Worm (Caenorhabditis elegans) whole organism, L4 larva: ENCODE results near the gene T10D4.19.
A peak's percentile ranks its signal among the peaks of the same experiment; 100 is the strongest.
"Not testable (repeated sequence)": the region's sequence is repeated elsewhere in the genome, so short reads cannot be mapped to it uniquely, and the experiment has no call there.

Source experiments
- D1046.2 ChIP-seq: fragments of 200-800 bp; sonication (Bioruptor generic); IDR thresholded peaks from 2 replicates; pipeline ENCODE4 v1.3.6; 2022; ENCODE audit warnings: missing genetic modification characterization, missing compliant biosample characterization
- ZK337.2 ChIP-seq: fragments of 200-800 bp; sonication (Bioruptor generic); IDR thresholded peaks from 2 replicates; pipeline ENCODE4 v1.3.6; 2022; ENCODE audit warnings: missing genetic modification reagents, missing genetic modification characterization, missing compliant biosample characterization
- ZK546.5 ChIP-seq, 2 experiments: sonication (generic microtip); optimal IDR thresholded peaks; 2 replicates each; lab custom pipeline; 2017; ENCODE audit warnings: missing biosample characterization in 2 of 2, missing genetic modification characterization in 2 of 2
- attf-4 ChIP-seq: sonication (generic microtip); optimal IDR thresholded peaks from 3 replicates; lab custom pipeline; 2017; ENCODE audit warnings: missing biosample characterization, missing genetic modification characterization
- ceh-32 ChIP-seq: sonication (generic microtip); optimal IDR thresholded peaks from 2 replicates; lab custom pipeline; 2016; ENCODE audit warnings: mild to moderate bottlenecking, missing genetic modification characterization, missing compliant biosample characterization; ENCODE audit not compliant: poor library complexity
- ceh-82 ChIP-seq: sonication (generic microtip); optimal IDR thresholded peaks from 2 replicates; lab custom pipeline; 2017; ENCODE audit warnings: missing biosample characterization, missing genetic modification characterization
- ctbp-1 ChIP-seq: fragments of 200-800 bp; sonication (Bioruptor generic); IDR thresholded peaks from 2 replicates; pipeline ENCODE4 v1.3.6; 2022; ENCODE audit warnings: missing genetic modification reagents, missing genetic modification characterization, missing compliant biosample characterization
- daf-12 ChIP-seq: fragments of 150-350 bp; optimal IDR thresholded peaks from 2 replicates; lab custom pipeline; 2014; ENCODE audit warnings: missing biosample characterization, missing genetic modification reagents, missing genetic modification characterization
- daf-16 ChIP-seq, 3 experiments: sonication (generic microtip); optimal IDR thresholded peaks; 2 replicates each; lab custom pipeline; 2016 to 2017; ENCODE audit warnings: missing genetic modification characterization in 3 of 3, missing genetic modification reagents in 3 of 3, mild to moderate bottlenecking in 2 of 3, missing compliant biosample characterization in 2 of 3, missing biosample characterization in 1 of 3, moderate library complexity in 1 of 3
- daf-19 ChIP-seq: fragments of 200-800 bp; sonication (Bioruptor generic); conservative IDR thresholded peaks from 2 replicates; pipeline ENCODE4 v1.3.6; 2022; ENCODE audit warnings: missing genetic modification characterization, missing compliant biosample characterization
- dmd-6 ChIP-seq: fragments of 200-800 bp; sonication (Bioruptor generic); IDR thresholded peaks from 2 replicates; pipeline ENCODE4 v1.3.6; 2022; ENCODE audit warnings: missing genetic modification reagents, missing genetic modification characterization, missing compliant biosample characterization
- dpl-1 ChIP-seq: fragments of 150-350 bp; optimal IDR thresholded peaks from 2 replicates; lab custom pipeline; 2014; ENCODE audit warnings: missing biosample characterization, missing genetic modification reagents, missing genetic modification characterization
- duxl-1 ChIP-seq: sonication (generic microtip); optimal IDR thresholded peaks from 2 replicates; lab custom pipeline; 2016; ENCODE audit warnings: mild to moderate bottlenecking, missing genetic modification characterization, moderate library complexity, missing compliant biosample characterization; ENCODE audit not compliant: poor library complexity
- dve-1 ChIP-seq: sonication (generic microtip); optimal IDR thresholded peaks from 2 replicates; lab custom pipeline; 2017; ENCODE audit warnings: antibody characterized with exemption, mild to moderate bottlenecking, missing genetic modification characterization, missing compliant biosample characterization; ENCODE audit not compliant: insufficient read depth
- fos-1 ChIP-seq: fragments of 150-350 bp; optimal IDR thresholded peaks from 2 replicates; lab custom pipeline; 2014; ENCODE audit warnings: missing biosample characterization, missing genetic modification characterization
- hlh-11 ChIP-seq: fragments of 200-800 bp; sonication (Bioruptor generic); optimal IDR thresholded peaks from 2 replicates; lab custom pipeline; 2018; ENCODE audit warnings: mild to moderate bottlenecking, missing genetic modification characterization, missing compliant biosample characterization
- hmg-1.1 ChIP-seq: fragments of 200-800 bp; sonication (Bioruptor generic); IDR thresholded peaks from 2 replicates; pipeline ENCODE4 v1.3.6; 2022; ENCODE audit warnings: missing genetic modification reagents, missing genetic modification characterization, missing compliant biosample characterization
- lin-1 ChIP-seq: fragments of 200-800 bp; sonication (Bioruptor generic); IDR thresholded peaks from 2 replicates; pipeline ENCODE4 v1.3.6; 2022; ENCODE audit warnings: missing genetic modification reagents, missing genetic modification characterization, missing compliant biosample characterization
- lin-15B ChIP-seq: fragments of 150-350 bp; sonication (generic microtip); optimal IDR thresholded peaks from 3 replicates; lab custom pipeline; 2014; ENCODE audit warnings: missing biosample characterization, missing genetic modification characterization
- lin-29 ChIP-seq: fragments of 200-800 bp; sonication (Bioruptor generic); IDR thresholded peaks from 2 replicates; pipeline ENCODE4 v1.3.6; 2022; ENCODE audit warnings: missing genetic modification reagents, missing genetic modification characterization, missing compliant biosample characterization
- madf-5 ChIP-seq, 2 experiments: fragments of 200-800 bp; sonication (Bioruptor generic); IDR thresholded peaks; 2 replicates each; pipeline ENCODE4 v1.3.6; 2022; ENCODE audit warnings: missing compliant biosample characterization in 2 of 2, missing genetic modification characterization in 2 of 2
- mes-2 ChIP-seq: sonication (generic microtip); optimal IDR thresholded peaks from 2 replicates; lab custom pipeline; 2016; ENCODE audit warnings: missing genotype, mild to moderate bottlenecking, missing genetic modification characterization, missing compliant biosample characterization; ENCODE audit not compliant: poor library complexity, severe bottlenecking
- nhr-11 ChIP-seq: fragments of 150-350 bp; optimal IDR thresholded peaks from 2 replicates; lab custom pipeline; 2014; ENCODE audit warnings: missing biosample characterization, missing genetic modification characterization
- nhr-28 ChIP-seq: fragments of 150-350 bp; optimal IDR thresholded peaks from 2 replicates; lab custom pipeline; 2014; ENCODE audit warnings: missing biosample characterization, missing genetic modification characterization
- nhr-48 ChIP-seq: sonication (generic microtip); optimal IDR thresholded peaks from 2 replicates; lab custom pipeline; 2016; ENCODE audit warnings: mild to moderate bottlenecking, missing genetic modification characterization, missing compliant biosample characterization
- nhr-6 ChIP-seq: fragments of 150-350 bp; optimal IDR thresholded peaks from 2 replicates; lab custom pipeline; 2014; ENCODE audit warnings: missing biosample characterization, missing genetic modification characterization
- vab-7 ChIP-seq: fragments of 200-800 bp; sonication (Bioruptor generic); IDR thresholded peaks from 2 replicates; pipeline ENCODE4 v1.3.6; 2022; ENCODE audit warnings: missing genetic modification reagents, missing genetic modification characterization, missing compliant biosample characterization
- zag-1 ChIP-seq: fragments of 150-350 bp; optimal IDR thresholded peaks from 2 replicates; lab custom pipeline; 2014; ENCODE audit warnings: missing biosample characterization, missing genetic modification characterization
- zip-11 ChIP-seq: fragments of 200-800 bp; sonication (Bioruptor generic); IDR thresholded peaks from 2 replicates; pipeline ENCODE4 v1.3.6; 2022; ENCODE audit warnings: missing genetic modification characterization, missing compliant biosample characterization
- ztf-11 ChIP-seq: fragments of 150-350 bp; optimal IDR thresholded peaks from 2 replicates; lab custom pipeline; 2014; ENCODE audit warnings: missing biosample characterization, missing genetic modification characterization

Gene T10D4.19

DNA sequence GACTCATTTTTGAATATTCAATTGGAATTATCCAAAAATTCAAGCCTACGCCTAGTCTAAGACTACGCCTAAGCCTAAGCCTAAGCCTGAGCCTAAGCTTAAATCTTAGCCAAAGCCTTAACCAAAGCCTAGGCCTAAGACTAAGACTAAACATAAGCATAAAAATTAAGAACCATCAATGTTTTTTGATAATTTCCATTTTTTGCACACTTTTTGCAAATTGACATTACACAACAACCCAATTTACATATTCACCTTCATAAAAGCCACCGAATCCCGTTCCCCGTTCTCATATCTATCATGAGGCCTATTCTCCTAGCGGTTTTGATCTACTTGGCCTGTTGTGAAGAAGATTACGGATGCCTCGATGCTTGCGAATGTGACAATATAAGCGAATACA, 34.2 kb upstream of the T10D4.19 start, which contains the start of gene T10D4.7:
Gene T10D4.7 (plus strand): TSS at position 301 of the 400 bp plus-strand sequence.
- TF ChIP-seq attf-4 (tag; lab: Kevin White, UChicago) (no peak), ctbp-1 (GFP tag; lab: Robert Waterston, UW) (no peak), lin-15B (no peak), duxl-1 (no peak), dmd-6 (no peak), daf-19 (GFP tag; lab: Robert Waterston, UW) (no peak), ceh-82 (tag; lab: Kevin White, UChicago) (no peak), ztf-11 (tag; lab: Kevin White, UChicago) (no peak), lin-1 (GFP tag; lab: Robert Waterston, UW) (no peak), fos-1 (no peak), dve-1 (no peak), nhr-11 (tag; lab: Kevin White, UChicago) (no peak), zag-1 (tag; lab: Kevin White, UChicago) (no peak), ZK546.5 (tag; optimal IDR thresholded peaks at IDR 0.05; lab: Kevin White, UChicago) (no peak)

DNA sequence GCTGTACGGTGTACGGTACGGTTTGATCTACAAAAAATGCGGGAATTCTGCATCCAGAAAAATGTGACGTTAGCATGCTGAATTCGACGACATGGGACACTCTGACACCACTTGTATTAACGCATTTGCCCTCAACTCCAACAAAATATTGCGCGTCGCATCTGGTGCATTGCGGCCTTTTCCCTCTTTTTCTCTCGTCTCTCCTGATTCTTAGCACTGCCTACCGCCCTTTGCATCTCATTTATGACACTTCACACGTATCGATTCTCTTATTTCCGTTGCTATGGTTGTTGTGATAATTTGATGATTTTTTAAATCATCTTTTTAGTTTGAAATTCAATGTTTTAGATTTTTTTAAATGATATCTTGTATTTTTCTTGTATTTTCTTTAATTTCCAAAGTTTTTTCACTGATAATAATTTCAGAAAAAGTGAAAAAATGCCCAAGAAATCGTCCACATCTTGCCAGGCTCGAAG, 32.8 kb upstream of the T10D4.19 start, which contains the start of gene T10D4.6:
Gene T10D4.6 (plus strand): TSS at position 426 of the 476 bp plus-strand sequence.
- TF ChIP-seq D1046.2 = no peak
- TF ChIP-seq hmg-1.1 (GFP tag; lab: Robert Waterston, UW) = peak; percentile 44; the same call in 1 of the 2 replicates
- TF ChIP-seq mes-2 (tag; lab: Kevin White, UChicago) = peak; percentile 47
- no peak for TF ChIP-seq nhr-48
- TF ChIP-seq nhr-6 (tag; lab: Kevin White, UChicago) = peak; percentile 0
- peak; percentile 24 for TF ChIP-seq dpl-1 (GFP tag; lab: Kevin White, UChicago)

DNA sequence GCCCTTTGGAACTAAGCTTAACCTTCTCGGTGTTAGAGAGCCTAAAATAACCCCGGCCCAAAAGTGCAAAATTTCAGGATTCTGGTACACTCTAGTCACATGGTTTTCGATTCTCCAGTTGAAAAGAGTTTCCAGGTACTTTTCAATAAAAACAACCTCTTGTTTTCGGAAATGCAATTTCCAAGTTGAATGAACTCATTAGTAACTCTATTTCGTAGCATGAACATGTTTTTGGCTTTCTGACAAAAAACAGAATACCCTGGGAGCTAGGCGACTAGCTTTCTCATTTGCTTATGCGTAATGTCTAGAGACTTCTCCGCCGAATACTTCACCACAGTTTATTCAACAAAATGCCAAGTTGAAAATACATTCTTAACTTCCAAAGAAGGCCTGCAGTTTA, 28.5 kb upstream of the T10D4.19 start, which contains the start of gene srh-71:
Gene srh-71 (plus strand): TSS at position 301 of the 400 bp plus-strand sequence.
- TF ChIP-seq vab-7 = no peak
- no peak for TF ChIP-seq lin-15B
- TF ChIP-seq zip-11 (GFP tag; lab: Robert Waterston, UW) = no peak

DNA sequence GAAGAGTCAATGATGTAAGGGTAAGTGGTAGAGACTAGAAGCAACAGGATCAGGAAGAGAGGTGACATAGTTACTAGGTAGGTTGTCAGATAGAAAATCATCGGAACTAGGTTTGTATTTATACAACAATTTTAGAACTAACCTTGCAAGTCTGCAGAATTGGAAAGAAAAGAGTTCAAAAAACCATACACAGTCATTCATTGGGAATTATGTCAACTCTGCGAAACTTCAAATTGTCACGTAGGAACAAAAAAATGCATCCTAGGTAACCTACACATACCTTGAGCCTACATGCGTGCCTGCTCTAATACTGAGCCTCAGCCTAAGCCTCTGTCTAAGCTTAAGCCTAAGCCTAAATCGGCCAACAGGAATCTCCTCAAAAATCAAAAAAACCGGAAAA, 25.4 kb upstream of the T10D4.19 start, which contains the start of gene ins-19:
Gene ins-19 (minus strand): TSS at position 101 of the 400 bp plus-strand sequence.
- TF ChIP-seq daf-12 (no peak), ceh-32 (tag; lab: Kevin White, UChicago) (no peak), madf-5 (GFP tag; IDR thresholded peaks at IDR 0.05; lab: Robert Waterston, UW) (no peak)

DNA sequence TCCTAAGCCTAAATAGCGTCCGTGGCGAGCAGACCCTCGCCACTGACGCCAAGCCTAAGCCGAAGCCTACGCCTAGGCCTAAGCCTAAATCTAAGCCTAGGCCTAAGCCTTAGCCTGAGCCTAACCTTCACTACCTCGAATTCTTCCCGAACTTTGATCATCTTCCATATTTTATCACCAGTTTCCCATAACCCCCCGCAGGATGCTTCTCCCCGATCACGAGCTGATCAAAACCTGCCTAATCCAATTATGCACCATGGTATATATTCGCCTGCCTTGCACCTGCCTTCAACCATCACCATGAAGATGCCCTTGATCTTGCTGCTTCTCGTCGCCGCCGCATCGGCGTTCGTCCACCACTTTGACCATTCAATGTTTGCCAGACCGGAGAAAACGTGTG, 25.0 kb upstream of the T10D4.19 start, which contains the start of gene ins-31:
Gene ins-31 (plus strand): TSS at position 301 of the 400 bp plus-strand sequence.
- TF ChIP-seq dve-1; nhr-28 (tag; lab: Kevin White, UChicago); lin-29 (GFP tag; lab: Robert Waterston, UW): not testable (repeated sequence)
- TF ChIP-seq, all 104 proteins: peak for 0; not testable (repeated sequence) for 104

DNA sequence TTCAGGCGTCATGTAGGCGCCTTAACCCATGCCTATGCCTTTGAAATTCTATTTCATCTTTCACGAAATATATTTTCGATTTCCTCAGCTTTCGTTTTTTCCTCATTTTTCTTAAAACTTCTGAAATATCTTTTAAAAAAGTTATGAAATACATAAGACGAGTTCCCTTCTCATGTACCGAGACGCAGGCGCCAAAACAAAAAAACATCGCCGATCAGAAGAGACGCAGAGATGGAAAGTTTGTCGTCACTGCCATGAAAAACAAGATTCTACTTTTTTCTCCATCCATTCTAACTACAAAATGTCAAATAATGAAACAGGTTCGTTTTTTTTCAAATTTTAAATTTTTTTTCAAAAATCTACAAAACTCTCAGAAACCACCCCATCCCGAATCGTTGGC, 22.7 kb upstream of the T10D4.19 start, which contains the start of gene chil-24:
Gene chil-24 (plus strand): TSS at position 156 of the 400 bp plus-strand sequence.
- TF ChIP-seq duxl-1 (peak; percentile 73), ZK337.2 (no peak), mes-2 (tag; lab: Kevin White, UChicago) (peak; percentile 24), hlh-11 (tag; lab: Kevin White, UChicago) (peak; percentile 24), nhr-28 (tag; lab: Kevin White, UChicago) (peak; percentile 61), daf-16 (GFP tag; optimal IDR thresholded peaks at IDR 0.05; lab: Kevin White, UChicago) (no peak), daf-16 (tag; optimal IDR thresholded peaks at IDR 0.05; lab: Kevin White, UChicago) (peak; percentile 68), ctbp-1 (GFP tag; lab: Robert Waterston, UW) (no peak)
